Worm (Caenorhabditis elegans) whole organism, young adult: ENCODE results near the gene fust-1.

Experiments used
- T07F8.4 ChIP-seq: sonication (generic microtip); optimal IDR thresholded peaks from 2 replicates; lab custom pipeline; 2016; ENCODE audit warnings: mild to moderate bottlenecking, missing genetic modification characterization, moderate library complexity, missing compliant biosample characterization
- Y53F4B.3 ChIP-seq: fragments of 200-800 bp; sonication (Bioruptor generic); IDR thresholded peaks from 2 replicates; pipeline ENCODE4 v1.3.6; 2022; ENCODE audit warnings: missing genetic modification reagents, missing genetic modification characterization, missing compliant biosample characterization
- lsl-1 ChIP-seq: fragments of 200-800 bp; sonication (Bioruptor generic); optimal IDR thresholded peaks from 2 replicates; lab custom pipeline; 2018; ENCODE audit warnings: mild to moderate bottlenecking, missing genetic modification characterization, moderate library complexity, missing compliant biosample characterization
- mxl-1 ChIP-seq: sonication (generic microtip); optimal IDR thresholded peaks from 2 replicates; lab custom pipeline; 2016; ENCODE audit warnings: missing genetic modification characterization, missing compliant biosample characterization
- ztf-22 ChIP-seq: fragments of 200-800 bp; sonication (Bioruptor generic); optimal IDR thresholded peaks from 2 replicates; lab custom pipeline; 2018; ENCODE audit warnings: mild to moderate bottlenecking, missing genetic modification characterization, moderate library complexity, missing compliant biosample characterization

DNA sequence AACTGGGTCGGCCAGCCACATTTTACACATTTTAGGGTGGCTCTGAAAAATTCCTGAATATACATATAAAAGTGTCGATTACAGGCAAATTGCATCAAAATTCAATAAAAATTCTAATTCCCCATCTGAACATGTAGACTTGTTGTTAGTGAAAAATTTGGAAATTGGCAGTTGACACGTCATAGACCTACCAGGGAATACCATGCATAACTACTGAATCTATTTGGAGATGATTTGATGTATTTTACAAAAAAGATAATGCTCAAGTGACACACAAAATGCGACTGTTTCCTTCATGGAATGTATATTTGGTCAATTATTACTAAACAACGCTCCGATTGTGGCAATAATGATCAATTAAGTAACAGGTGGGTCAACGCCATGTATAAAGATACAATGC, 25.9 kb upstream of the fust-1 start, which contains the start of gene F10E7.1:
- TF ChIP-seq Y53F4B.3 (GFP tag; lab: Robert Waterston, UW) (no peak), ztf-22 (GFP tag; lab: Kevin White, UChicago) (no peak), lsl-1 (no peak), mxl-1 (no peak), T07F8.4 (tag; lab: Kevin White, UChicago) (no peak)
